Fruit fly (Drosophila melanogaster): ENCODE measurements around the gene CG33932.

Gene CG33932

DNA sequence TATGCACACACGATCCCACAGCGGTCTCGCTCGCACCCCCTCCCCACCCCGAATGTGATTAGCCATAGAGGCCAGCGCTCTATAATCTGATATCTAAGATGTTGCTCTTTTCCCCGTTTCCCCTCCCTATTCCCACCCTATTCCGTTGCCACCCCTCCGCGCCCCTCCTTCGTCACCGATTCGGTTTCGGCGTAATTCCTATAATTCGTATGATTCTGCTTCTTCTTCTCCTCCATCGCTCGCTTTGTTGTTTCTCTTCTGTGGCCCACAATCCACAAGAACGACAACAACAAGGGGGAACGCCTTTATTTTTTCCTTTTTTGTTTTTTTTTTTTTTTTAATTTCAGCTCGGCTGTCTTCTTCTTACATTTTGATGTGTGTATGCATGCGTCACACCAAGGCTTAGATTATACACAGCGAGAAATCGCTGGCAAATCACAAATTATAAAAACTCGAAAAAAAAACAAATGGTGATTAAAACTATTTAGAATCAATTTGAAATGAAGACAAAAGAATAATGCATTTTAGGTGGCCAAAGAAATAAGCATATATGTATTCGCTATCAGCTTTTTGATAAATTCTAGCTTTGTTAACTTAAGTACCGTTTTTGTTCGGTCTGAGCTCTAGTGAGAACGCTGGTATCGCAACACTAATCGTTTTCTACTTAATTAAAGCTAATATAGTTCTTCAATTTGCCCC, 25.7 kb downstream of the CG33932 start:
- TF ChIP-seq CG8478 (optimal IDR thresholded peaks at IDR 0.05) (no peak), CTCF (optimal IDR thresholded peaks at IDR 0.05) (no peak)

DNA sequence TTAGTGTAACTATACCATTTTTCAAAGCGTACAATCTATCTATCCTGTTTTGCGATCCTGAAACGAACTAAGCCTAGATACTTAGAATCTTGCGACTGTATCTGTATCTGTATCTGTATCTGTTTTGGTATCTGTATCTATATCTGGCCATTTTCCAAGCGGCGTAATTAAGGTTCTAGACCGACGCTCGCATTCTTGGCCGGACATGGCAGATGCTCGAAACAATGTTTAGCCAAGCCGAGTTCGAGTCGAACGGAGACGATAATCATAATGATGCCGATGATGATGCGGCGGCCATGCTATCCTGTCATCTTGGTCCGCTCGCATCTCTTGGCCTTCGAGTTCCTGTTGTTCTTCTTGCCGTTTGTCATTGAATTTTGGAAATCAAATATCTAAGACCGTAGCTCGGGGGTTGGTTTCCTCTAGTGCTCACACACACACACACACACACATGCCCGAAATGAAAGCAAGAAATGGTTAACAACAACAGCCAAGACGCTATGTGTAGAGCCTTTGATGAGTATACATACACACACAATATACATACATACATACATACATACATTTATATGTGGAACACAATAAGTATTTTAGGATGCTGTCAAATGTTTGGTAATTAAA, 27.9 kb downstream of the CG33932 start:
- TF ChIP-seq CTCF (optimal IDR thresholded peaks at IDR 0.05): no peak
- TF ChIP-seq CG8478 (optimal IDR thresholded peaks at IDR 0.05): no peak

DNA sequence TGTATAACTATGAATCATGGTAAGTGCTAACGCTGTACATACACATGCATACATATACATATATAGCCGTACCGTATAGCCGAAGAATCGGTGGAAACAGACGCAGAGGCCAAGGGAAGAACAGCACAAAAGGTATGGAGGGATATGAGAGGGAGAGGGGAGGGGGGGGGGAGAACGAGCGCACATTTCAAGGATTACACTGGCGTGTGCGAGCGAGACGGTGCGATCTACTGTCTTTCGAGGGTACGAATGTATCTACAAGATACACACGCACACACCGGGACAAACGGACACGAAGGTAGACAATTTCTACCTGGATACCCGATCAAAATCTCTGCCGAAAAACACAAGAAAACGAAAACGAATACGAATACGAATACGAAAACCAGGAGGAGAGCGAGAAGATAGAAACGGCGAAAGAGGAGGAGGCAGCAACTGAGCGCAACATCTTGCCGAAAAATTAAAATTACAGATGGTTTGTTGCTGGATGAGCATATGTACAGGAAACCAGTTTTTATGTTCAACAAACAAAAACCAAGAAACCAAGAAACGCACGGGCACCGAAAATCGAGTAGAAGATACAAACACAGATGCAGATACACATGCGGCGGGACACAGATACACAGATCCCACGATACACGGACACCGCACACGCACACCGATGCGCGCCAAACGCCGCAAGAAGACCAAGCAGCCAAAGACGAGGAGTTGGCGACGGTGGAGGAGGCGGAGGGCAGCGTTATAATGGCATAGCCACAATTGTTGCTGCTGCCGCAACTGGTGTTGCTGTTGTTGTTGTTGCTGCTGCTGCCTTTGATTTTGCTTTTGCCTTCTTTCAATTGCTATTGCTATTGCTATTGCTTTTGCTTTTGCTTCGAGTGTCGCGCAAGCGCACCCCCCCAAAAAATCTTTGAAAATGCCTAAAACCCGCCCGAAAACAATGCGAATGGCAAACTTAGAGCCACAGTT, 29.8 kb downstream of the CG33932 start:
- TF ChIP-seq CG8478 (optimal IDR thresholded peaks at IDR 0.05) (no peak), CTCF (optimal IDR thresholded peaks at IDR 0.05) (no peak)

DNA sequence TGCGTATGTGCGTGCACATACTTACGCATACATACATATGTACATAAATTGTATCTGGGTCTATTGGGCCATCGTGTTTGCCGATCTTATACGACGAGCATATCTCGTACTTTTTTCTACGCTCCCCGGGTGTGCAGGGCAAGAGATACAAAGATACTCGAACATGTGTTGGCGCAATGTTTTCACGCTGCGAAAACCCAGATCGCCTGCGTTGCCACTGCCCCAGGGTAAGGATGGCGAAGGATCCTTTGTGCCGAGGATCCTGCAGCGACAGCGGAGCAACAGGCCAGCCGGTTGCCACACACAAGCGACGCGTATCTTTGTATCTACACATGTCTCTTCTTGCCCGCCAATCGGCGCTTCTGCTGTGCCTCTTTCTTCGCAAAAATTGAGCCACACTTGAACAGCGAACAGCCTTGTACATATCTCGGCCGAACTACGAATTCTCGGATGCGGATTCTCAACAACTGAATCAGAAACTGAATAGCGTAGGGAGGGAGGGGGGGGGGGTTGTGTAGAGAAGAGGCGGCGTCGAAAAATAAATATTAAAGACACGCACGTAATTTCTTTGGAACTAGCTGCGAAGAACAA, 30.9 kb downstream of the CG33932 start:
- TF ChIP-seq CTCF (optimal IDR thresholded peaks at IDR 0.05): no peak
- no peak for TF ChIP-seq CG8478 (optimal IDR thresholded peaks at IDR 0.05)

DNA sequence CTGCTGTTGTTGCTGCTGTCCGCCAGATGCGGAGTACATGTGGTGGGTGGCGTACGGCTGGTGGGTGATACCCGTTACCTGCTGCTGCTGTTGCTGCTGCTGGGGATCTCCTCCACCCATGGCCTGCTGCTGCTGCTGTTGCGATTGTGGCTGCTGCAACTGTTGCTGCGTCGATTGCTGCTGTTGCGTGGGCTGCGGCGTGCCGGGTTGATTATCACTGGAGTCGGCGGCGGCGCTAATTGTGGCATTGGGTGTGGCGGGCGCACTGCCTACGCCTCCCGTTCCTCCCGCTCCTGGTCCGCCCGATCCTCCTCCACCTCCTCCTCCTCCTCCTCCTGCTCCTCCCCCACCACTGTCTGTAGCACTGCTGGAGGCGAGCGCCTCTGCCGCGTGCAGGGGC, 37.6 kb downstream of the CG33932 start:
- TF ChIP-seq CG8478 (optimal IDR thresholded peaks at IDR 0.05) (no peak), CTCF (optimal IDR thresholded peaks at IDR 0.05) (no peak)

DNA sequence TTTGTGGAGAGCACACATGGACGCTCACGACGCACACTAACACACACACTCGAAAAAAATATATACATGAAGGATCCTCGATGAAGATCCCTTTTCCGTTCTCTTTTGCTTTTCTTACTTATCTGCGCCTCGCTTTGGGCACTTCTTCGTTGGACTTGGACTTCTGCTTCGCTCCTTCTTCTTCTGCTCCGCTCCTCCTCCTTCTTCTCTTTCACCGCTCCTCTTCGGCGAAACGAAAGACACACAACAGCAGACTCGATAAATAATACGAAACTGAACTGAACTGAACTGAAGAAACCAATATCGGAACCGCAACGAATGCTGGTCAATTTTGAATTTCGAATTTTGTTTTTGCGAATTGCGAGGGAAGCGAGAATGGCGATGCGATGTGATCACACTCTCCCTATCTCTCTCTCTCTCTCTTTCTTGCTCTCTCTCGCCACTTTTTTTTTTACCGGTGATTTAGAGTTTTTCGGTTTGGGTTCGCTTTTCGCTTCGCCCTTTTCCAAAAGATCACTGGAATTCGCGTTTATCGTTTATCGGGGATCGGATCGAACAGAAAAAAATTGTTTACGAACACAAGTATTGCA, 38.6 kb downstream of the CG33932 start:
- TF ChIP-seq CG8478 (optimal IDR thresholded peaks at IDR 0.05): no peak
- no peak for TF ChIP-seq CTCF (optimal IDR thresholded peaks at IDR 0.05)

DNA sequence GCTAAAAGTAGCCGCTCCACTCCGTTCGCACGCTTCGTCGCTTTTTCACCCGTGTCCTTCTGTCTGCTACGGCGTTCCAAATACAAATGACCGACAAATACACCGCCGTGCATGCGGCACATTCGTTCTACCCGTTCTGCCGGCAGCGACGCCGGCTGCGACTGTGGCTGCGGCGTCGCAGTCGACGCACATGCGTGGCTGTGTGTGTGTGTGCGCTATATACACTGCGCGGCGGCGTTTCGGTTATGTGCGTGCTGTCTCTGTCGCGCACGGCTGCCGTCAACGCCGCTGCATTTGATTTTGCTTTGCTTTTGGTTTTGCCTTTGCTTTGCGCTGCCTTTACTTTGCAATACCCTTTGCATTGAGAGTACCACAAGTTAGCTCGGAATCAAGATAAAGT, 39.2 kb downstream of the CG33932 start, which contains the start of gene zld:
zld (minus strand) TSS at position 92 of the 400 bp plus-strand sequence.
- TF ChIP-seq CTCF (optimal IDR thresholded peaks at IDR 0.05) (no peak), CG8478 (optimal IDR thresholded peaks at IDR 0.05) (no peak)

DNA sequence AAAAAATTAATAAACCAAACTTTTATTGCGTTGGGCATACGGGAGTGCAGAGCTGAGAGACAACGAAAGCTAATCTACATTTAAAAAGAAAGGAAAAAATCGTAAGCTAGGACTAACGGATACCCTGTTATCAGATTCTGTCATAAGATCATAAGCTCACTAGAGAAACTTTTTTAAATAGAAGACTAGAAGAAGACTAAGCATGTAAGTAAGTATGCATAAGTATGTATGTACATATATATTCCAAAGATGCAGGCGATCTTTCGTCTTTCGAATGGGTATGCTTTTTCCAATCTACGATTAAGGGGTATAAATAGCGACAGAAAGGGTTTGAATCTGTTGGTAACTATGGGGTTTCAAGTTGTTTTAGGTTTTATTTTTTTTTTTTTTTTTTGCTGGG, 40.6 kb downstream of the CG33932 start:
- TF ChIP-seq CG8478 (optimal IDR thresholded peaks at IDR 0.05) (no peak), CTCF (optimal IDR thresholded peaks at IDR 0.05) (no peak)

DNA sequence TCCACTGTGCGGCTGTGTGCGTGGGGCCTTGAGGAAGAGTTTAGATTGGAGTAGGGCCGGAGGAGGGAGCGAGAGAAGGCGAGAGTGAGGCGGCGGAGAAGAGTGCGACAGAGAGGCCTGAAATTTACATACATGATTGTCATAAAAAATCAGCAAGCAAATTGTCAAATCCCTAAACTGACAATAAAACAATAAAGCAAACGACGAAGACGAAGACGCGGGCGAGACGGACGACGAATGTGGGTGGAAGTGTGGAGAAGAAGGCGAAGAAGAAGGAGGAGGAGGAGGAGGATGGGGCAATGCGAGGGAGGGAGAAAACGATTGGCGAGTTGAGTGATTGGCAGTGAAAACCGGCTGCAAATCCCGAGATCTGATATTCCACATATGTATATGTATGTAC, 41.2 kb downstream of the CG33932 start:
- no peak for TF ChIP-seq CTCF (optimal IDR thresholded peaks at IDR 0.05)
- TF ChIP-seq CG8478 (optimal IDR thresholded peaks at IDR 0.05): no peak

DNA sequence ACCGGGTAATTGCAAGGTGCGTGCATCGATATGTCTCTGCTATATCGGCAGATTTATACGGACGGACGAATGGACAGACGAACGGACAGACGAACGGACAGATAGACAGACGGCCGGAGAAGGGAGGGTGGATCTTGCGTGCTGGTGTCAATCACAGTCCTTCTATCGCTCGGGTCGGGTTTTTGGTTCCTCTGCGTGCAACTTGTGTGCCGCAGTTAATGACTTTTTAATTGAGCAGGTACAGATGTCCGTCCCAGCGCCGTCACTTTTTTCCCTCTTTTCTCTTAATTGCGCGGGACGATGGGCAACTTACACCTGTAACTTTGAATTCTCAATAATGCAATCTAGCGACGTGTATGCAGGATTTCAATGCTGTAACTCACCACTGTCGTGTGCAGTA, 42.6 kb downstream of the CG33932 start:
- no peak for TF ChIP-seq CTCF (optimal IDR thresholded peaks at IDR 0.05)
- TF ChIP-seq CG8478 (optimal IDR thresholded peaks at IDR 0.05): no peak

DNA sequence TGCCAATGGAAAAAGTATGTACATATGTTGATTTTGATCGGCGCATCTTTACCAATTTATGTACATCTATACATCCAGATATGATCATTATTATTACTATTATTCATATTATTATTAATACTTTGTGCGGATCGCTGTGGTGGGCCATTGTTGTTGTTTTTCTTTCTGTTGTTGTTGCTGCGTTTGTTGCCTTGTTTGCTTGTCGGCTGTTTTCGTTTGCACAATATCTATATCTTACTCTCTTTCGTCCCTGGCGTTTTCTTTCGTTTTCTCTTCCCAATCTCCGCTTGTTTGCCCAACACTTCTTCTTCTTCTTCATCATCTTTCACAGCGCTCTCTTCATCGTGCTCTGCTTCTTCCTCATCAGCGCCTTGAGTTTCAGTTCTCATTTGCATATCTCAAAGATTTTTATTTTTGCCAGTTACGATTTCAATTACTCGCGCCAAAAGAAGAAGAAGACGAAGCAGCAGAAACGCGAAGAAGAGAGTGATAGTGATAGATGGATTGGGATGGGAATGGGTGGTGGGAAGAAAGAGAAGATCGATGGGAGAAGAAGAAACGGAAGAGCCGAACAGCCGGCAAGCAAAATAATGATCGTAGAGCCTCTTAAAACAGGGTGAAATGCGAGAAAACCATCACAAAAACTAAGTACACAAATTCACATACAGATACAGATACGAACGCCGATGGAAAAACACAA, 43.8 kb downstream of the CG33932 start:
- TF ChIP-seq CTCF (optimal IDR thresholded peaks at IDR 0.05) (no peak), CG8478 (optimal IDR thresholded peaks at IDR 0.05) (no peak)

DNA sequence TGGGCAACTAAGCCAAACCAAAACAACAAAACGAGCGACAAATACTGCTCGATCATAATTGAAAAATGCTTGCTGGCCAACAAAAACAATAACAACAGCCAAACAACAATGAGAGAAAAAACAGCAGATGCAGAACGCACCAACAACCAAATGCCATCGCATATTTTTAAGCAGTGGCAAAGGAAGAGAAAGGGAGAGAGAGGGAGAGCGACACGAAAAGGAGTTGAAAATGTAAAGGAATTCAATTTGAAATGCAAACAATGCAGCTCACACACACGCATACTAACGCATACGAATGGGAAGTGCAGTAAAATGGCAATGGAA, 44.4 kb downstream of the CG33932 start:
- no peak for TF ChIP-seq CG8478 (optimal IDR thresholded peaks at IDR 0.05)
- TF ChIP-seq CTCF (optimal IDR thresholded peaks at IDR 0.05): no peak

DNA sequence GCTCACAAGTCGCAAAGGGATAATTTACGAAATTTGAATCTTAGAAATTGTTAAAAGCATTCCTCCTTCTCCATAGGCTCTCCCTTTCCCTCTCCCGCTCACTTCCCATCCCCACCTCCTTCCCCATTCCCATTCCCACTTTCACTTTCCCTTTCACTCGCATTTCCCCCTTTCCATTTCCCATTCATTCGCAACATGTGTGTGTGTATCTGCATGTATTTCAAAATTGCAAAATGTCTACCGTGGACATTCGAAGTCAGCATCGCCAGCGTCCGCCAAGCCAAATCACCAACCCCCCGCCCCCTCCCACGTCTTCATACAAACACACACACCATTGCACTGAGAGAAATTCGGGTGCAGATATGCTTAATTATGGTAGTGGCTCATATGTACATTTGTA, 47.6 kb downstream of the CG33932 start:
- TF ChIP-seq CG8478 (optimal IDR thresholded peaks at IDR 0.05): no peak
- no peak for TF ChIP-seq CTCF (optimal IDR thresholded peaks at IDR 0.05)

DNA sequence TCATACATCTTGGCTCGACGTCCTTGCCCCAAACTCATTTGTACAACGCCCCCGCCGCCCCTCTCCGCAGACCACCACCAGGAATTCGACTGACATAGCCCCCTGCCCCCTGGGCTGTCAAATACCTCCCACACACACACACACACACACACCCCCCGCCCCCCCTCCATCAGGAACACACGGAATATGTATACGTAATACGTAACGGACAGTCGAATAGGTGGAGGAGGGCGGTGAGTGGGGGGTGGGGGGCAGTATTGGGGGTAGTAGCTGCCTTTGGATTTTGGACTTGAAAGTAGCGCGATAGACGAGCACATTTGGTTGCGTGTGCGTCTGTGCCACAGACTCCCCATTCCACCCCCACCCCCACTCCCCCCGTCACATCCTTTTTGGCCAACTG, 48.3 kb downstream of the CG33932 start:
- TF ChIP-seq CTCF (optimal IDR thresholded peaks at IDR 0.05): no peak
- TF ChIP-seq CG8478 (optimal IDR thresholded peaks at IDR 0.05): no peak

Data from S2 (cell line).